Worm (Caenorhabditis elegans) whole organism, L2 larva: ENCODE data around the gene daam-1.

Experiments
- C34F6.9 ChIP-seq: fragments of 150-350 bp; optimal IDR thresholded peaks from 2 replicates; lab custom pipeline; 2014; ENCODE audit warnings: missing biosample characterization, missing genetic modification characterization
- Y55F3AM.14 ChIP-seq: fragments of 200-800 bp; sonication (Bioruptor generic); optimal IDR thresholded peaks from 2 replicates; lab custom pipeline; 2018; ENCODE audit warnings: mild to moderate bottlenecking, missing genetic modification characterization, missing compliant biosample characterization
- ZK546.5 ChIP-seq: sonication (generic microtip); optimal IDR thresholded peaks from 2 replicates; lab custom pipeline; 2017; ENCODE audit warnings: missing biosample characterization, missing genetic modification characterization
- ama-1 ChIP-seq: fragments of 150-350 bp; optimal IDR thresholded peaks from 2 replicates; lab custom pipeline; 2018; ENCODE audit warnings: inconsistent platforms
- egl-27 ChIP-seq: sonication (generic microtip); optimal IDR thresholded peaks from 3 replicates; lab custom pipeline; 2017; ENCODE audit warnings: missing biosample characterization, missing genetic modification reagents, missing genetic modification characterization
- fos-1 ChIP-seq: fragments of 150-350 bp; optimal IDR thresholded peaks from 2 replicates; lab custom pipeline; 2014; ENCODE audit warnings: missing biosample characterization, missing genetic modification characterization
- gmeb-1 ChIP-seq: fragments of 150-350 bp; optimal IDR thresholded peaks from 2 replicates; lab custom pipeline; 2014; ENCODE audit warnings: missing biosample characterization, missing genetic modification characterization
- mbf-1 ChIP-seq: sonication (generic microtip); optimal IDR thresholded peaks from 2 replicates; lab custom pipeline; 2017; ENCODE audit warnings: missing biosample characterization, missing genetic modification characterization
- mdl-1 ChIP-seq, 2 experiments: fragments of 150-350 bp in 1 of 2; sonication (generic microtip) in 1 of 2; optimal IDR thresholded peaks; 2 replicates each; lab custom pipeline; 2017; ENCODE audit warnings: missing biosample characterization in 2 of 2, missing genetic modification characterization in 2 of 2
- nhr-10 ChIP-seq: sonication (generic microtip); optimal IDR thresholded peaks from 2 replicates; lab custom pipeline; 2017; ENCODE audit warnings: missing biosample characterization, missing genetic modification characterization
- nhr-21 ChIP-seq: fragments of 150-350 bp; optimal IDR thresholded peaks from 2 replicates; lab custom pipeline; 2014; ENCODE audit warnings: missing biosample characterization, missing genetic modification characterization
- peb-1 ChIP-seq: fragments of 150-350 bp; optimal IDR thresholded peaks from 2 replicates; lab custom pipeline; 2014; ENCODE audit warnings: missing biosample characterization, missing genetic modification characterization
- skn-1 ChIP-seq: sonication (generic microtip); optimal IDR thresholded peaks from 2 replicates; lab custom pipeline; 2017; ENCODE audit warnings: missing biosample characterization, missing genetic modification characterization
- unc-39 ChIP-seq: fragments of 150-350 bp; optimal IDR thresholded peaks from 2 replicates; lab custom pipeline; 2014; ENCODE audit warnings: missing biosample characterization, missing genetic modification characterization
- unc-62 ChIP-seq: fragments of 150-350 bp; optimal IDR thresholded peaks from 2 replicates; lab custom pipeline; 2014; ENCODE audit warnings: missing biosample characterization, missing genetic modification reagents, missing genetic modification characterization
- ztf-11 ChIP-seq: sonication (generic microtip); optimal IDR thresholded peaks from 2 replicates; lab custom pipeline; 2017; ENCODE audit warnings: missing biosample characterization, missing genetic modification characterization

Gene daam-1

DNA sequence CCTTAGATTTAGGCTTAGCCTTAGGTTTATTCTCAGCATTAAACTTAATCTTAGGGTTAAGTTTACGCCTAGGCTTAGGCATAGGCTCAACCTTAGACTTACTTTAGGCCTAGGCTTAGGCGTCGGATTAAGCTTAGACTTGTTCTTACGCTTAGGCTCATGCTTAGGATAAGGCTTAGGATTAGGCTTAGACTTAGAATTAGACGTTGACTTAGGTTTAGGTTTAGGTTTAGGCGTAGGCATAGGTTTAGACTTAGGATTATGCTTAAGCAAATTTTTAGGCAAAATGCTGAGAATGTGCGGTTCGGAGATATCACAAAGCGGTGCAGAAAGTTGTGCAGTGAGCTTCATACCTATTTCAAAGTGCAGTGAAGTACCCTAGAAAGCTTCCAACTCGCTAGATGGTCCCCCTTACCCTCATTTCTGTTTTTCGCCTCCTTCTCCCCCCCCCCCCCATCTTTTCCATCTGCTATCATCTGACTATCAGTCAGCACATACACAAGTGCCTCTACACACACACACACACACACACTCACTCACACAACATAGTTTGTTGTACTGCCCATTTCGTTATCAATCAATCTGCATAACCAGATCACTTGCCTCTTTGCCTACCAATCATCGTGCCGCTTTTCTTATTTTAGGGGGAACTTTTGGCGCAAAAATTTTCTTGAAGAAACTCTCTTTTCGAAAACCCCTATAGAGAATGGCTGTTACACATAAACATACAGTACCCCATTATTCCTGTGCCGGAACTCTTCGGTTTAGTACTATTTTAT is 67.4 kb downstream of the daam-1 start:
- TF ChIP-seq C34F6.9 (tag; lab: Kevin White, UChicago) (no peak), nhr-21 (tag; lab: Kevin White, UChicago) (no peak), ama-1 (no peak), unc-39 (tag; lab: Kevin White, UChicago) (no peak), mdl-1 (tag; optimal IDR thresholded peaks at IDR 0.05; lab: Kevin White, UChicago) (no peak), Y55F3AM.14 (no peak), egl-27 (tag; lab: Kevin White, UChicago) (no peak), unc-62 (GFP tag; lab: Kevin White, UChicago) (no peak), gmeb-1 (tag; lab: Kevin White, UChicago) (peak; percentile 47), mbf-1 (no peak), peb-1 (tag; lab: Kevin White, UChicago) (no peak), ztf-11 (tag; lab: Kevin White, UChicago) (no peak), skn-1 (tag; lab: Kevin White, UChicago) (no peak), nhr-10 (tag; lab: Kevin White, UChicago) (no peak), ZK546.5 (tag; lab: Kevin White, UChicago) (no peak), fos-1 (peak; percentile 47)
